Worm (Caenorhabditis elegans) whole organism, L4 larva: ENCODE data around the gene ZK892.4.

Experiments
- arid-1 ChIP-seq: fragments of 200-800 bp; sonication (Bioruptor generic); conservative IDR thresholded peaks from 2 replicates; pipeline ENCODE4 v1.3.6; 2022; ENCODE audit warnings: missing genetic modification reagents, missing genetic modification characterization, missing compliant biosample characterization
- ceh-44 ChIP-seq: fragments of 200-800 bp; sonication (Bioruptor generic); IDR thresholded peaks from 2 replicates; pipeline ENCODE4 v1.3.6; 2022; ENCODE audit warnings: missing genetic modification reagents, missing genetic modification characterization, missing compliant biosample characterization
- dve-1 ChIP-seq: sonication (generic microtip); optimal IDR thresholded peaks from 2 replicates; lab custom pipeline; 2017; ENCODE audit warnings: antibody characterized with exemption, mild to moderate bottlenecking, missing genetic modification characterization, missing compliant biosample characterization; ENCODE audit not compliant: insufficient read depth
- lsy-2 ChIP-seq, 2 experiments: fragments of 150-350 bp in 1 of 2; sonication (generic microtip) in 1 of 2; optimal IDR thresholded peaks; 2 replicates each; lab custom pipeline; 2014 to 2017; ENCODE audit warnings: missing biosample characterization in 2 of 2, missing genetic modification characterization in 2 of 2
- mep-1 ChIP-seq: fragments of 150-350 bp; sonication (generic microtip); optimal IDR thresholded peaks from 3 replicates; lab custom pipeline; 2014; ENCODE audit warnings: missing biosample characterization, missing genetic modification characterization
- unc-62 ChIP-seq, 3 experiments: fragments of 150-350 bp in 1 of 3; sonication (generic microtip); optimal IDR thresholded peaks in 2 of 3; peaks in 1 of 3; 1 replicate in 1 of 3; 2 replicates in 2 of 3; lab custom pipeline; 2014 to 2017; ENCODE audit warnings: missing biosample characterization in 3 of 3, missing genetic modification characterization in 3 of 3, missing genetic modification reagents in 3 of 3, missing genotype in 1 of 3

ce11 chrII:9994679-9995078 is 11.7 kb upstream of the ZK892.4 start:
- TF ChIP-seq lsy-2 (tag; optimal IDR thresholded peaks at IDR 0.05; lab: Kevin White, UChicago) (no peak), mep-1 (tag; lab: Kevin White, UChicago) (no peak), dve-1 (tag; lab: Kevin White, UChicago) (no peak), arid-1 (no peak), unc-62 (GFP tag; optimal IDR thresholded peaks at IDR 0.05 in 1 of 2; lab: Kevin White, UChicago) (peak in 1 of 2 experiments; percentile 91), unc-62 (tag; optimal IDR thresholded peaks at IDR 0.05; lab: Kevin White, UChicago) (no peak), ceh-44 (no peak)
